Fruit fly (Drosophila melanogaster): ENCODE data around the gene XNP.

The XNP gene

dm6 chr3R:25493294-25494187 is 10.9 kb upstream of the XNP start (continued):
- TF ChIP-seq nom (GFP tag; optimal IDR thresholded peaks at IDR 0.05) (peak; percentile 95), Taf1 (GFP tag; IDR thresholded peaks at IDR 0.05) (no peak), CG4617 (GFP tag; optimal IDR thresholded peaks at IDR 0.05; ENCODE audit: borderline replicate concordance) (no peak), Ets97D (GFP tag; optimal IDR thresholded peaks at IDR 0.05) (no peak), Hand (GFP tag; optimal IDR thresholded peaks at IDR 0.05) (no peak), Oaz (GFP tag; IDR thresholded peaks at IDR 0.05) (no peak), CG11695 (GFP tag; IDR thresholded peaks at IDR 0.05) (no peak), bsh (GFP tag; optimal IDR thresholded peaks at IDR 0.05) (peak in 1 of 2 experiments; percentile 53), CG7745 (tag; optimal IDR thresholded peaks at IDR 0.05) (no peak), Neu2 (GFP tag; optimal IDR thresholded peaks at IDR 0.05; ENCODE audit: borderline replicate concordance) (no peak), CG17359 (tag; optimal IDR thresholded peaks at IDR 0.05) (no peak), en (GFP tag; optimal IDR thresholded peaks at IDR 0.05) (no peak), Dip2 (GFP tag; IDR thresholded peaks at IDR 0.05) (no peak), CG13287 (GFP tag; IDR thresholded peaks at IDR 0.05; ENCODE audit: partially characterized antibody) (peak; percentile 40), CG9609 (GFP tag; optimal IDR thresholded peaks at IDR 0.05) (no peak), Dp (GFP tag; optimal IDR thresholded peaks at IDR 0.05) (peak; percentile 91), CG8944 (GFP tag; optimal IDR thresholded peaks at IDR 0.05) (no peak), Med (GFP tag) (peak; percentile 54), CG15514 (GFP tag; optimal IDR thresholded peaks at IDR 0.05) (peak; percentile 44), gro (GFP tag; optimal IDR thresholded peaks at IDR 0.05) (no peak), trem (tag; optimal IDR thresholded peaks at IDR 0.05) (peak; percentile 26), pnt (GFP tag; optimal IDR thresholded peaks at IDR 0.05) (no peak), CG3163 (GFP tag; optimal IDR thresholded peaks at IDR 0.05) (no peak), gem (tag; optimal IDR thresholded peaks at IDR 0.05) (peak; percentile 16), MBD-R2 (GFP tag; IDR thresholded peaks at IDR 0.05) (peak; percentile 30; the same call in 1 of the 2 replicates), Nf-YC (tag; optimal IDR thresholded peaks at IDR 0.05) (peak; percentile 11), CG3407 (GFP tag; optimal IDR thresholded peaks at IDR 0.05) (no peak), hkb (optimal IDR thresholded peaks at IDR 0.05) (no peak), hkb (GFP tag; IDR thresholded peaks at IDR 0.05) (no peak), Ada2b (GFP tag; IDR thresholded peaks at IDR 0.05) (no peak), CG34376 (GFP tag; optimal IDR thresholded peaks at IDR 0.05) (peak; percentile 7), Opbp (GFP tag; IDR thresholded peaks at IDR 0.05; ENCODE audit: partially characterized antibody) (no peak), ems (GFP tag; optimal IDR thresholded peaks at IDR 0.05) (no peak), CG32532 (GFP tag; IDR thresholded peaks at IDR 0.05) (no peak), stwl (tag; optimal IDR thresholded peaks at IDR 0.05) (peak; percentile 51), CG3281 (GFP tag; optimal IDR thresholded peaks at IDR 0.05) (no peak), Drgx (GFP tag; IDR thresholded peaks at IDR 0.05) (no peak), psq (GFP tag; optimal IDR thresholded peaks at IDR 0.05) (no peak), CG4707 (GFP tag; optimal IDR thresholded peaks at IDR 0.05) (no peak), Hsf (GFP tag; optimal IDR thresholded peaks at IDR 0.05) (no peak), CTCF (GFP tag; optimal IDR thresholded peaks at IDR 0.05) (peak; percentile 20), CG3726 (GFP tag; IDR thresholded peaks at IDR 0.05) (no peak), Bdp1 (GFP tag; optimal IDR thresholded peaks at IDR 0.05) (no peak), crp (GFP tag; optimal IDR thresholded peaks at IDR 0.05) (peak; percentile 18 to 86), Mad (GFP tag; optimal IDR thresholded peaks at IDR 0.05) (no peak), Usf (GFP tag; optimal IDR thresholded peaks at IDR 0.05) (no peak), Atf6 (GFP tag; IDR thresholded peaks at IDR 0.05) (no peak), slbo (GFP tag; IDR thresholded peaks at IDR 0.05) (peak; percentile 30; the same call in 1 of the 2 replicates), CG1024 (GFP tag; IDR thresholded peaks at IDR 0.05) (no peak), Sry-β (GFP tag; optimal IDR thresholded peaks at IDR 0.05) (peak; percentile 39)

All from whole organism, embryonic.